Worm (Caenorhabditis elegans) whole organism, late embryonic: Measurements from ENCODE around the gene C56A3.4.

ENCODE experiments used
- C08G9.2 ChIP-seq: sonication (generic microtip); optimal IDR thresholded peaks from 2 replicates; lab custom pipeline; 2016; ENCODE audit warnings: mild to moderate bottlenecking, missing genetic modification characterization, moderate library complexity, missing compliant biosample characterization
- C38D4.7 ChIP-seq: fragments of 200-800 bp; sonication (Bioruptor generic); optimal IDR thresholded peaks from 2 replicates; lab custom pipeline; 2018; ENCODE audit warnings: mild to moderate bottlenecking, missing genetic modification characterization, moderate library complexity, missing compliant biosample characterization
- F13H6.1 ChIP-seq: sonication (generic microtip); optimal IDR thresholded peaks from 2 replicates; lab custom pipeline; 2016; ENCODE audit warnings: missing genetic modification characterization, missing compliant biosample characterization
- K02D7.2 ChIP-seq: sonication (generic microtip); optimal IDR thresholded peaks from 2 replicates; lab custom pipeline; 2017; ENCODE audit warnings: mild to moderate bottlenecking, missing genetic modification characterization, missing compliant biosample characterization
- K09A11.1 ChIP-seq: sonication (generic microtip); optimal IDR thresholded peaks from 2 replicates; lab custom pipeline; 2017; ENCODE audit warnings: antibody characterized with exemption, mild to moderate bottlenecking, missing genetic modification characterization, missing compliant biosample characterization; ENCODE audit not compliant: insufficient read depth
- T23F11.4 ChIP-seq: fragments of 200-800 bp; sonication (Bioruptor generic); optimal IDR thresholded peaks from 2 replicates; lab custom pipeline; 2018; ENCODE audit warnings: mild to moderate bottlenecking, missing genetic modification characterization, missing compliant biosample characterization
- ahr-1 ChIP-seq: sonication (generic microtip); optimal IDR thresholded peaks from 2 replicates; lab custom pipeline; 2016; ENCODE audit warnings: missing genetic modification characterization, missing compliant biosample characterization
- ceh-14 ChIP-seq: sonication (generic microtip); optimal IDR thresholded peaks from 2 replicates; lab custom pipeline; 2016; ENCODE audit warnings: missing genotype, missing genetic modification characterization, missing compliant biosample characterization
- ceh-18 ChIP-seq: sonication (generic microtip); optimal IDR thresholded peaks from 2 replicates; lab custom pipeline; 2016; ENCODE audit warnings: missing genetic modification characterization, missing compliant biosample characterization
- ceh-19 ChIP-seq: fragments of 200-800 bp; sonication (Bioruptor generic); optimal IDR thresholded peaks from 2 replicates; lab custom pipeline; 2018; ENCODE audit warnings: mild to moderate bottlenecking, missing genetic modification characterization, missing compliant biosample characterization
- ceh-2 ChIP-seq: sonication (generic microtip); optimal IDR thresholded peaks from 2 replicates; lab custom pipeline; 2016; ENCODE audit warnings: missing genotype, missing genetic modification characterization, missing compliant biosample characterization
- ceh-24 ChIP-seq: sonication (generic microtip); optimal IDR thresholded peaks from 2 replicates; lab custom pipeline; 2016; ENCODE audit warnings: mild to moderate bottlenecking, missing genetic modification characterization, missing compliant biosample characterization
- ceh-30 ChIP-seq: fragments of 150-350 bp; optimal IDR thresholded peaks from 2 replicates; lab custom pipeline; 2014; ENCODE audit warnings: missing biosample characterization, missing genetic modification characterization
- ceh-31 ChIP-seq: sonication (generic microtip); optimal IDR thresholded peaks from 2 replicates; lab custom pipeline; 2016; ENCODE audit warnings: missing genetic modification characterization, missing compliant biosample characterization
- ceh-34 ChIP-seq: sonication (generic microtip); optimal IDR thresholded peaks from 2 replicates; lab custom pipeline; 2016; ENCODE audit warnings: mild to moderate bottlenecking, missing genetic modification characterization, missing compliant biosample characterization
- ceh-48 ChIP-seq: sonication (generic microtip); optimal IDR thresholded peaks from 2 replicates; lab custom pipeline; 2016; ENCODE audit warnings: missing genetic modification characterization, inconsistent platforms, missing compliant biosample characterization
- ceh-9 ChIP-seq: sonication (generic microtip); optimal IDR thresholded peaks from 2 replicates; lab custom pipeline; 2016; ENCODE audit warnings: mild to moderate bottlenecking, missing genetic modification characterization, inconsistent platforms, missing compliant biosample characterization
- dmd-4 ChIP-seq: sonication (generic microtip); optimal IDR thresholded peaks from 2 replicates; lab custom pipeline; 2016; ENCODE audit warnings: borderline replicate concordance, missing genetic modification characterization, missing compliant biosample characterization
- dve-1 ChIP-seq: sonication (generic microtip); optimal IDR thresholded peaks from 2 replicates; lab custom pipeline; 2017; ENCODE audit warnings: antibody characterized with exemption, mild to moderate bottlenecking, missing genetic modification characterization, missing compliant biosample characterization
- elt-2 ChIP-seq: sonication (generic microtip); optimal IDR thresholded peaks from 2 replicates; lab custom pipeline; 2016; ENCODE audit warnings: missing genetic modification reagents, missing genetic modification characterization, missing compliant biosample characterization
- elt-4 ChIP-seq: sonication (generic microtip); optimal IDR thresholded peaks from 2 replicates; lab custom pipeline; 2016; ENCODE audit warnings: missing genetic modification characterization, missing compliant biosample characterization
- ets-4 ChIP-seq: sonication (generic microtip); optimal IDR thresholded peaks from 2 replicates; lab custom pipeline; 2016; ENCODE audit warnings: missing genetic modification characterization, missing compliant biosample characterization
- eyg-1 ChIP-seq: sonication (generic microtip); optimal IDR thresholded peaks from 2 replicates; lab custom pipeline; 2016; ENCODE audit warnings: missing genotype, missing genetic modification characterization, missing compliant biosample characterization
- fax-1 ChIP-seq: sonication (generic microtip); optimal IDR thresholded peaks from 2 replicates; lab custom pipeline; 2016; ENCODE audit warnings: missing genotype, missing genetic modification characterization, missing compliant biosample characterization
- fkh-6 ChIP-seq: sonication (generic microtip); optimal IDR thresholded peaks from 2 replicates; lab custom pipeline; 2016; ENCODE audit warnings: missing genetic modification characterization, missing compliant biosample characterization
- hlh-13 ChIP-seq: fragments of 200-800 bp; sonication (Bioruptor generic); optimal IDR thresholded peaks from 2 replicates; lab custom pipeline; 2018; ENCODE audit warnings: mild to moderate bottlenecking, missing genetic modification characterization, missing compliant biosample characterization
- hlh-6 ChIP-seq: sonication (generic microtip); optimal IDR thresholded peaks from 2 replicates; lab custom pipeline; 2016; ENCODE audit warnings: missing genotype, missing genetic modification characterization, missing compliant biosample characterization
- hlh-8 ChIP-seq: sonication (generic microtip); optimal IDR thresholded peaks from 2 replicates; lab custom pipeline; 2016; ENCODE audit warnings: missing genotype, missing genetic modification characterization, missing compliant biosample characterization
- lim-6 ChIP-seq: sonication (generic microtip); optimal IDR thresholded peaks from 2 replicates; lab custom pipeline; 2016; ENCODE audit warnings: missing genetic modification characterization, missing compliant biosample characterization
- lin-11 ChIP-seq: fragments of 200-800 bp; sonication (Bioruptor generic); optimal IDR thresholded peaks from 2 replicates; lab custom pipeline; 2018; ENCODE audit warnings: mild to moderate bottlenecking, missing genetic modification characterization, missing compliant biosample characterization
- mec-3 ChIP-seq: sonication (generic microtip); optimal IDR thresholded peaks from 2 replicates; lab custom pipeline; 2016; ENCODE audit warnings: borderline replicate concordance, missing genetic modification characterization, missing compliant biosample characterization
- nfya-1 ChIP-seq: sonication (generic microtip); optimal IDR thresholded peaks from 2 replicates; lab custom pipeline; 2017; ENCODE audit warnings: missing genetic modification characterization, mild to moderate bottlenecking, missing compliant biosample characterization, antibody characterized with exemption, moderate library complexity
- nhr-11 ChIP-seq: fragments of 150-350 bp; optimal IDR thresholded peaks from 2 replicates; lab custom pipeline; 2014; ENCODE audit warnings: missing biosample characterization, missing genetic modification characterization
- npax-4 ChIP-seq: sonication (generic microtip); optimal IDR thresholded peaks from 2 replicates; lab custom pipeline; 2016; ENCODE audit warnings: missing genetic modification characterization, missing compliant biosample characterization
- pag-3 ChIP-seq: sonication (generic microtip); optimal IDR thresholded peaks from 2 replicates; lab custom pipeline; 2016; ENCODE audit warnings: missing compliant biosample characterization, missing genetic modification characterization, borderline replicate concordance
- pat-9 ChIP-seq: fragments of 200-800 bp; sonication (Bioruptor generic); optimal IDR thresholded peaks from 2 replicates; lab custom pipeline; 2018; ENCODE audit warnings: mild to moderate bottlenecking, missing genetic modification characterization, moderate library complexity, missing compliant biosample characterization
- pax-1 ChIP-seq: fragments of 150-350 bp; optimal IDR thresholded peaks from 2 replicates; lab custom pipeline; 2014; ENCODE audit warnings: missing biosample characterization, missing genetic modification characterization
- pqm-1 ChIP-seq: sonication (generic microtip); optimal IDR thresholded peaks from 2 replicates; lab custom pipeline; 2016; ENCODE audit warnings: missing genetic modification characterization, missing compliant biosample characterization
- pros-1 ChIP-seq: fragments of 150-350 bp; optimal IDR thresholded peaks from 2 replicates; lab custom pipeline; 2014; ENCODE audit warnings: missing biosample characterization, missing genetic modification reagents, missing genetic modification characterization
- ref-2 ChIP-seq: sonication (generic microtip); optimal IDR thresholded peaks from 2 replicates; lab custom pipeline; 2016; ENCODE audit warnings: missing genetic modification characterization, missing compliant biosample characterization
- rnt-1 ChIP-seq: sonication (generic microtip); optimal IDR thresholded peaks from 2 replicates; lab custom pipeline; 2016; ENCODE audit warnings: missing genetic modification characterization, missing compliant biosample characterization
- sdc-2 ChIP-seq: sonication (generic microtip); optimal IDR thresholded peaks from 2 replicates; lab custom pipeline; 2016; ENCODE audit warnings: missing genotype, missing genetic modification characterization, missing compliant biosample characterization
- sox-4 ChIP-seq: sonication (generic microtip); optimal IDR thresholded peaks from 2 replicates; lab custom pipeline; 2017; ENCODE audit warnings: mild to moderate bottlenecking, missing genetic modification characterization, inconsistent platforms, missing compliant biosample characterization
- syd-9 ChIP-seq: sonication (generic microtip); optimal IDR thresholded peaks from 2 replicates; lab custom pipeline; 2016; ENCODE audit warnings: mild to moderate bottlenecking, missing genetic modification characterization, moderate library complexity, missing compliant biosample characterization
- tbx-2 ChIP-seq: sonication (generic microtip); optimal IDR thresholded peaks from 2 replicates; lab custom pipeline; 2016; ENCODE audit warnings: missing genetic modification characterization, missing compliant biosample characterization
- tbx-7 ChIP-seq: sonication (generic microtip); optimal IDR thresholded peaks from 2 replicates; lab custom pipeline; 2016; ENCODE audit warnings: missing genotype, missing genetic modification characterization, missing compliant biosample characterization
- unc-3 ChIP-seq, 2 experiments: fragments of 200-800 bp in 1 of 2; sonication (Bioruptor generic) in 1 of 2; sonication (generic microtip) in 1 of 2; conservative IDR thresholded peaks in 1 of 2; optimal IDR thresholded peaks in 1 of 2; 2 replicates each; pipeline versions ENCODE4 v1.3.6 to Lab custom; 2016 to 2022; ENCODE audit warnings: missing compliant biosample characterization in 2 of 2, missing genetic modification characterization in 2 of 2, missing genetic modification reagents in 1 of 2
- unc-42 ChIP-seq: sonication (generic microtip); optimal IDR thresholded peaks from 2 replicates; lab custom pipeline; 2016; ENCODE audit warnings: missing genotype, missing genetic modification characterization, missing compliant biosample characterization
- unc-86 ChIP-seq: sonication (generic microtip); optimal IDR thresholded peaks from 2 replicates; lab custom pipeline; 2016; ENCODE audit warnings: missing genetic modification characterization, missing compliant biosample characterization
- zip-5 ChIP-seq: sonication (generic microtip); optimal IDR thresholded peaks from 2 replicates; lab custom pipeline; 2016; ENCODE audit warnings: missing genetic modification characterization, missing compliant biosample characterization
- ztf-16 ChIP-seq: sonication (generic microtip); optimal IDR thresholded peaks from 2 replicates; lab custom pipeline; 2017; ENCODE audit warnings: missing genetic modification characterization, missing compliant biosample characterization

Gene C56A3.4

DNA sequence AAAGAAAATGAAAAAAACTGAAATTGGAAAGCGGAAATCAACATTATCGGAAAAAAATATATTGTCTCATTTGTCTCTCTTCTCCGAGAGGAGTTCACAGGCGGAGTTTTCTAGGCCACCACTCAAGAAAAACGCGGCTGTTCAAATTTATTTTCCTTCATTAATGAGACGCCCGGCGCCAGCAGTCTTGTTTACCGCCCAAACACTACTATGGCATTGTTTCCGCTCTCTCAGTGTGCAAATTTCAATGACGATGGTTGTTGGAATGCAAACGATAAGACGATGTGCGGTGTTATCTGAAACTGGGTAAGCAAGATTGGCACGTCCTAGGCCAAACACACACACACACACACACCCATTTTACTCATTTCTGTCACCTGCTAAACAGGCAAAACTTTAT, 5.2 kb upstream of the C56A3.4 start, which contains the start of gene cav-2:
Gene cav-2, plus strand, starts transcription at position 359 of the 400 bp plus-strand sequence.
- TF ChIP-seq unc-42 (tag; lab: Kevin White, UChicago) (peak; percentile 72), T23F11.4 (no peak), zip-5 (tag; lab: Kevin White, UChicago) (peak; percentile 68), dmd-4 (tag; lab: Kevin White, UChicago) (no peak), K02D7.2 (tag; lab: Kevin White, UChicago) (no peak), hlh-8 (tag; lab: Kevin White, UChicago) (peak; percentile 55), mec-3 (tag; lab: Kevin White, UChicago) (peak; percentile 80), K09A11.1 (no peak), pax-1 (tag; lab: Kevin White, UChicago) (no peak), pqm-1 (tag; lab: Kevin White, UChicago) (peak; percentile 86), hlh-13 (no peak), ceh-18 (tag; lab: Kevin White, UChicago) (peak; percentile 48), ceh-30 (tag; lab: Kevin White, UChicago) (no peak), pag-3 (tag; lab: Kevin White, UChicago) (no peak), ceh-34 (peak; percentile 46), hlh-6 (tag; lab: Kevin White, UChicago) (no peak), tbx-7 (tag; lab: Kevin White, UChicago) (peak; percentile 86), tbx-2 (tag; lab: Kevin White, UChicago) (peak; percentile 66), ahr-1 (no peak), C38D4.7 (GFP tag; lab: Kevin White, UChicago) (no peak), lim-6 (tag; lab: Kevin White, UChicago) (no peak), F13H6.1 (tag; lab: Kevin White, UChicago) (peak; percentile 57), nfya-1 (tag; lab: Kevin White, UChicago) (peak; percentile 26), ceh-31 (tag; lab: Kevin White, UChicago) (peak; percentile 89), eyg-1 (tag; lab: Kevin White, UChicago) (peak; percentile 10), dve-1 (tag; lab: Kevin White, UChicago) (peak; percentile 1), ceh-19 (no peak), pros-1 (tag; lab: Kevin White, UChicago) (no peak), unc-86 (peak; percentile 12), sox-4 (no peak), fkh-6 (tag; lab: Kevin White, UChicago) (peak; percentile 41), C08G9.2 (tag; lab: Kevin White, UChicago) (peak; percentile 97), ref-2 (tag; lab: Kevin White, UChicago) (peak; percentile 82), syd-9 (tag; lab: Kevin White, UChicago) (no peak), pat-9 (no peak), rnt-1 (peak; percentile 65), ceh-9 (no peak), ceh-14 (peak; percentile 63), ets-4 (tag; lab: Kevin White, UChicago) (peak; percentile 83), lin-11 (tag; lab: Kevin White, UChicago) (no peak), elt-2 (tag; lab: Kevin White, UChicago) (peak; percentile 81), sdc-2 (tag; lab: Kevin White, UChicago) (no peak), ztf-16 (tag; lab: Kevin White, UChicago) (no peak), ceh-48 (tag; lab: Kevin White, UChicago) (peak; percentile 13), ceh-2 (tag; lab: Kevin White, UChicago) (peak; percentile 91), fax-1 (tag; lab: Kevin White, UChicago) (peak; percentile 41), nhr-11 (tag; lab: Kevin White, UChicago) (no peak), npax-4 (no peak), elt-4 (no peak), ceh-24 (no peak), unc-3 (GFP tag; conservative IDR thresholded peaks at IDR 0.05; lab: Robert Waterston, UW) (no peak), unc-3 (tag; optimal IDR thresholded peaks at IDR 0.05; lab: Kevin White, UChicago) (no peak)
